Worm (Caenorhabditis elegans) whole organism, L3 larva: ENCODE measurements around the gene E02H9.9.
"Not testable (repeated sequence)": the region's sequence is repeated elsewhere in the genome, so short reads cannot be mapped to it uniquely, and the experiment has no call there.

Experiments
- R02D3.7 ChIP-seq: fragments of 150-350 bp; optimal IDR thresholded peaks from 2 replicates; lab custom pipeline; 2014; ENCODE audit warnings: missing biosample characterization, missing genetic modification characterization
- ZK546.5 ChIP-seq: sonication (generic microtip); optimal IDR thresholded peaks from 2 replicates; lab custom pipeline; 2017; ENCODE audit warnings: missing biosample characterization, missing genetic modification characterization
- ama-1 ChIP-seq: fragments of 150-350 bp; optimal IDR thresholded peaks from 2 replicates; lab custom pipeline; 2018
- ceh-16 ChIP-seq: sonication (generic microtip); optimal IDR thresholded peaks from 2 replicates; lab custom pipeline; 2017; ENCODE audit warnings: missing biosample characterization, missing genetic modification characterization
- ceh-28 ChIP-seq: fragments of 150-350 bp; optimal IDR thresholded peaks from 2 replicates; lab custom pipeline; 2014; ENCODE audit warnings: missing biosample characterization, missing genetic modification reagents, missing genetic modification characterization
- ceh-82 ChIP-seq: fragments of 150-350 bp; optimal IDR thresholded peaks from 2 replicates; lab custom pipeline; 2014; ENCODE audit warnings: missing biosample characterization, missing genetic modification characterization
- daf-12 ChIP-seq: fragments of 150-350 bp; optimal IDR thresholded peaks from 2 replicates; lab custom pipeline; 2014; ENCODE audit warnings: missing biosample characterization, missing genetic modification reagents, missing genetic modification characterization
- egl-5 ChIP-seq: fragments of 150-350 bp; optimal IDR thresholded peaks from 2 replicates; lab custom pipeline; 2017; ENCODE audit warnings: missing biosample characterization, missing genetic modification reagents, missing genetic modification characterization, inconsistent platforms
- elt-1 ChIP-seq: fragments of 150-350 bp; optimal IDR thresholded peaks from 2 replicates; lab custom pipeline; 2014; ENCODE audit warnings: missing biosample characterization, missing genetic modification characterization
- elt-2 ChIP-seq: sonication (generic microtip); optimal IDR thresholded peaks from 2 replicates; lab custom pipeline; 2016; ENCODE audit warnings: missing genetic modification reagents, mild to moderate bottlenecking, missing genetic modification characterization, missing compliant biosample characterization
- elt-3 ChIP-seq, 3 experiments: fragments of 150-350 bp in 1 of 3; sonication (generic microtip) in 2 of 3; optimal IDR thresholded peaks; 2 replicates in 2 of 3; 4 replicates in 1 of 3; lab custom pipeline; 2014 to 2017; ENCODE audit warnings: missing biosample characterization in 3 of 3, missing genetic modification characterization in 3 of 3
- eor-1 ChIP-seq, 2 experiments: fragments of 150-350 bp; optimal IDR thresholded peaks; 2 replicates each; lab custom pipeline; 2014 to 2018; ENCODE audit warnings: missing biosample characterization in 2 of 2, missing genetic modification characterization in 2 of 2
- fkh-10 ChIP-seq: sonication (generic microtip); optimal IDR thresholded peaks from 2 replicates; lab custom pipeline; 2017; ENCODE audit warnings: missing biosample characterization, missing genetic modification reagents, missing genetic modification characterization
- fkh-2 ChIP-seq: fragments of 150-350 bp; optimal IDR thresholded peaks from 2 replicates; lab custom pipeline; 2014; ENCODE audit warnings: missing biosample characterization, missing genetic modification reagents, missing genetic modification characterization
- fos-1 ChIP-seq: fragments of 150-350 bp; optimal IDR thresholded peaks from 2 replicates; lab custom pipeline; 2014; ENCODE audit warnings: missing biosample characterization, missing genetic modification characterization
- hmg-11 ChIP-seq: sonication (generic microtip); optimal IDR thresholded peaks from 2 replicates; lab custom pipeline; 2016; ENCODE audit warnings: missing genetic modification characterization, missing compliant biosample characterization
- jun-1 ChIP-seq: fragments of 150-350 bp; optimal IDR thresholded peaks from 2 replicates; lab custom pipeline; 2014; ENCODE audit warnings: missing biosample characterization, missing genetic modification reagents, missing genetic modification characterization
- lin-39 ChIP-seq: fragments of 150-350 bp; optimal IDR thresholded peaks from 2 replicates; lab custom pipeline; 2018; ENCODE audit warnings: missing biosample characterization, missing genetic modification reagents, missing genetic modification characterization
- lsy-12 ChIP-seq: sonication (generic microtip); optimal IDR thresholded peaks from 2 replicates; lab custom pipeline; 2016; ENCODE audit warnings: mild to moderate bottlenecking, missing genetic modification characterization, missing compliant biosample characterization
- mdl-1 ChIP-seq: fragments of 150-350 bp; optimal IDR thresholded peaks from 2 replicates; lab custom pipeline; 2014; ENCODE audit warnings: missing biosample characterization, missing genetic modification characterization
- mml-1 ChIP-seq: fragments of 150-350 bp; sonication (generic microtip); optimal IDR thresholded peaks from 3 replicates; lab custom pipeline; 2014; ENCODE audit warnings: missing biosample characterization, missing genetic modification characterization
- nfya-1 ChIP-seq: sonication (generic microtip); optimal IDR thresholded peaks from 2 replicates; lab custom pipeline; 2017; ENCODE audit warnings: missing genetic modification characterization, mild to moderate bottlenecking, missing compliant biosample characterization, antibody characterized with exemption, moderate library complexity; ENCODE audit not compliant: insufficient read depth
- nhr-11 ChIP-seq: fragments of 150-350 bp; optimal IDR thresholded peaks from 2 replicates; lab custom pipeline; 2014; ENCODE audit warnings: missing biosample characterization, missing genetic modification characterization
- nhr-12 ChIP-seq: fragments of 150-350 bp; optimal IDR thresholded peaks from 2 replicates; lab custom pipeline; 2014; ENCODE audit warnings: missing biosample characterization, missing genetic modification characterization
- nhr-23 ChIP-seq: fragments of 150-350 bp; optimal IDR thresholded peaks from 2 replicates; lab custom pipeline; 2014; ENCODE audit warnings: missing biosample characterization, missing genetic modification reagents, missing genetic modification characterization
- nhr-237 ChIP-seq: fragments of 150-350 bp; optimal IDR thresholded peaks from 2 replicates; lab custom pipeline; 2014; ENCODE audit warnings: missing biosample characterization, missing genetic modification characterization
- nhr-25 ChIP-seq: sonication (generic microtip); optimal IDR thresholded peaks from 2 replicates; lab custom pipeline; 2017; ENCODE audit warnings: missing biosample characterization, missing genetic modification characterization
- nhr-67 ChIP-seq: fragments of 150-350 bp; optimal IDR thresholded peaks from 2 replicates; lab custom pipeline; 2014; ENCODE audit warnings: missing biosample characterization, missing genetic modification characterization
- nhr-76 ChIP-seq: fragments of 150-350 bp; sonication (generic microtip); optimal IDR thresholded peaks from 5 replicates; lab custom pipeline; 2014; ENCODE audit warnings: missing biosample characterization, missing genetic modification characterization
- nhr-77 ChIP-seq: fragments of 150-350 bp; optimal IDR thresholded peaks from 2 replicates; lab custom pipeline; 2014; ENCODE audit warnings: missing biosample characterization, missing genetic modification characterization
- pha-4 ChIP-seq: fragments of 150-350 bp; optimal IDR thresholded peaks from 2 replicates; lab custom pipeline; 2014; ENCODE audit warnings: missing biosample characterization, missing genetic modification reagents, missing genetic modification characterization
- pqm-1 ChIP-seq: fragments of 150-350 bp; optimal IDR thresholded peaks from 2 replicates; lab custom pipeline; 2017; ENCODE audit warnings: missing biosample characterization, missing genetic modification characterization, inconsistent platforms
- skn-1 ChIP-seq: fragments of 150-350 bp; optimal IDR thresholded peaks from 2 replicates; lab custom pipeline; 2014; ENCODE audit warnings: missing biosample characterization, missing genetic modification characterization
- tbx-2 ChIP-seq: sonication (generic microtip); optimal IDR thresholded peaks from 2 replicates; lab custom pipeline; 2016; ENCODE audit warnings: mild to moderate bottlenecking, missing genetic modification characterization, missing compliant biosample characterization
- unc-39 ChIP-seq: sonication (generic microtip); optimal IDR thresholded peaks from 4 replicates; lab custom pipeline; 2017; ENCODE audit warnings: missing biosample characterization, missing genetic modification characterization
- unc-62 ChIP-seq: fragments of 150-350 bp; sonication (generic microtip); optimal IDR thresholded peaks from 4 replicates; lab custom pipeline; 2014; ENCODE audit warnings: missing biosample characterization, missing genetic modification reagents, missing genetic modification characterization
- ztf-11 ChIP-seq: fragments of 150-350 bp; optimal IDR thresholded peaks from 2 replicates; lab custom pipeline; 2014; ENCODE audit warnings: missing biosample characterization, missing genetic modification characterization
- ztf-4 ChIP-seq: fragments of 150-350 bp; optimal IDR thresholded peaks from 2 replicates; lab custom pipeline; 2014; ENCODE audit warnings: missing biosample characterization, missing genetic modification characterization

E02H9.9 gene

DNA sequence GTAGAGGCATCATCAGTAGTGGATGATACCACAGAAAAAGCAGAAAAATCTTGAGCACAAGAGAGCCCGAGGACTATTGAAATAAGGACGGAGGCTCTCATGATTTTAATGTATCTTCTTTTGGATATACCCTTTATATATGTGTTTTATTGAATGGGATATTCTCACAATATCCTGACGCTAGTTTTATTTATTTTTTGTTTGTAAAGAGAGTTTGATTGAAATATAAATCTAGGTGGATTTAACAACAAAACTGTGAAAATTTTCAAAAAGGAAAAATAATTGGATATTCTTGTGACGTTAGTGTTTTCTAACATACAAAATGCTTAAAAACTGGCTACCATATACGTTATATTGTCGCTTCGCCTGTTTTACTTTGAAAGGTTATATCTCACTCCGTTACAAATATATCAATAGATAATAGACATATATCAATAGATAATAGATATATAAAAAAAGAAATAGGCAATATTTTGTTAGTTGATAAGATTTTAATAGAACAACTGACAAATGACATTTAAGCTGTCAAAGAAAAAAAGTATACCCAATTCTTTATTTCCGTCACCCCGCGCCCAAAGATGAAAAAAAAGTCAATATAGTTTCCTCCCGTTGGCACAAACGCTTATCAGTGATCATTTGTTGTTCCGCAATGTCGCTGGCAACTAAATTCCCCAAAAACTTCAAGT, 22.4 kb downstream of the E02H9.9 start, which contains the start of the genes E02H9.7 and klo-2:
E02H9.7 (minus strand) TSS at position 101 of the 686 bp plus-strand sequence.
klo-2 (plus strand) TSS at position 636 of the 686 bp plus-strand sequence.
- TF ChIP-seq fkh-2 (tag; lab: Kevin White, UChicago) (no peak), elt-2 (peak; percentile 30), egl-5 (no peak), daf-12 (tag; lab: Kevin White, UChicago) (no peak), eor-1 (tag; optimal IDR thresholded peaks at IDR 0.05; lab: Kevin White, UChicago) (no peak), elt-3 (tag; optimal IDR thresholded peaks at IDR 0.05; lab: Kevin White, UChicago) (no peak)

DNA sequence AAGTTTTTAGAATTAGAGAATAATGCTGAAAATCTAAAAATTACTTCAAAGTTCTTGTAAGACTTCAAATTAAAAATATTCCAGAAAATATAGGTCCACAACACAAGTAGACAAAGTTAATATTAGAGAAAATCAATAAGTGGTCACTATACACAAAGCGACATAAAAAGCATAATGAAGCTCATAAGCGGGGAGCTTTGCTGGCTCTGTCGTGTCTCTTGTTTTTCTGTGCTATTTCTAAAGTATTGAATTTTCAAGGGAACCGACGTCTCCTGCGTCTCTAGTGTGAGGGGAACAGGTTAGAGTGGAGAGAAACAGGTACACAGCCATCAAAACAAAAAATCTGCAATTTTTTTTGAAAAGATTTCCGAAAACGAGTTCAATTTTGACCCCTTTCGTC, 29.6 kb downstream of the E02H9.9 start, which contains the start of gene E02H9.13:
E02H9.13 (minus strand) TSS at position 199 of the 400 bp plus-strand sequence.
- TF ChIP-seq jun-1 (tag; lab: Kevin White, UChicago), result no peak
- TF ChIP-seq pha-4 (tag; lab: Kevin White, UChicago), result no peak
- no peak for TF ChIP-seq nhr-237
- no peak for TF ChIP-seq nhr-23 (tag; lab: Kevin White, UChicago)
- no peak for TF ChIP-seq elt-1 (tag; lab: Kevin White, UChicago)
- no peak for TF ChIP-seq fkh-10 (GFP tag; lab: Kevin White, UChicago)
- no peak for TF ChIP-seq lin-39
- TF ChIP-seq mml-1 (tag; lab: Kevin White, UChicago), result no peak

DNA sequence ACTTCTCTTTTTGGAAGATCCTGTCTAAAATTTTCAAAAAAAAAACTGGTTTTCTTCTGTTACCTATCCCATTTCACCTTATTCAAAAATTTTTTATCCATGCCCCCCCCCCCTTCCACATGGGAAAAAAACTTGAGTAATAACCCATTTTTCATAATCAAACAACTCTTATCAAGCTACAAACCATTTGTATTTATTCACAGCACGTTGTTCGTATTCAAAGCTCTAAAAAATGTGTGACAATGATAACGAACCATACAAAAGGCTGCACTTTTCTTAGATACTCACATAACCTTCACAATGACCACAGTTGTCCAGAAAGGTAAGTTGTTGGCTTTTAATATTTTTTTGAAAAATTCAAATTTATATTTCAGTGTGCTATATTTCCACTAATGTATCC, 32.3 kb downstream of the E02H9.9 start, which contains the start of gene E02H9.6:
E02H9.6 (plus strand) TSS at position 301 of the 400 bp plus-strand sequence.
- not testable (repeated sequence) for TF ChIP-seq egl-5; nhr-67 (tag; lab: Kevin White, UChicago); unc-39

DNA sequence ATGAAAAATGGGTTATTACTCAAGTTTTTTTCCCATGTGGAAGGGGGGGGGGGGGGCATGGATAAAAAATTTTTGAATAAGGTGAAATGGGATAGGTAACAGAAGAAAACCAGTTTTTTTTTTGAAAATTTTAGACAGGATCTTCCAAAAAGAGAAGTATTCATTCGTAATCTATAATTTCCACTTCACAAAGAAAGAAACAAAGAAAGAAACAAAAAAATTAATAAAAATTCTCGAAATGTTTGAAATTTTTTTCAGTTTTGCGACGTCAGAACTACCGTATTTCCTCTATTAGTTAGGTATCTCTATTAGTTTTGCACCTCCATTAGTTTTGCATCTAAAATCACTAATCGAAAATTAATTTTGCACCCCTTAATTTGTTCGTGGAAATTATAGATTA, 32.7 kb downstream of the E02H9.9 start, which contains the start of gene W04B5.6:
W04B5.6 (minus strand) TSS at position 101 of the 400 bp plus-strand sequence.
- TF ChIP-seq pha-4, ztf-4, R02D3.7 (tag; lab: Kevin White, UChicago): not testable (repeated sequence)

DNA sequence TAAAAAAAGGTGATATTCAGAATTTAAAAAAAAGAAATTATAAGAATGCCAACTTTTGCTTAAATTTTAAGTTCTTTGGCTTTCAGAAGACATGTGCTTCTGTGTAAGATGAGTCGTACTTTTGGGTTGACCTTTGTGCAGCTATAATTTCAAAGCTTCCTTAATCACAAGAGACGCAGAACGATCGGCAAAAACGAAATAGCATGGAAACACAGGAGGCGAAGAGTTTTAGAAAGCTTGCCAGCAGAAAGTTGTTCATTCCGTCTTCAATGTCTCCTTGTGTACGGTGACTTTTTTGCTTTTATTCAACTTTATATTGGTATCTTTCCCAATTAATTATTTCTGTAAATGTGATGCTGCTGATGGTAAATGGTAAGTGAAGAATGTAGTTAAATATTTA, 35.2 kb downstream of the E02H9.9 start:
- TF ChIP-seq nfya-1 (tag; lab: Kevin White, UChicago), result no peak
- TF ChIP-seq fkh-10 (GFP tag; lab: Kevin White, UChicago), result no peak
- no peak for TF ChIP-seq nhr-76
- TF ChIP-seq pqm-1 (tag; lab: Kevin White, UChicago), result no peak
- TF ChIP-seq nhr-11 (tag; lab: Kevin White, UChicago), result no peak
- TF ChIP-seq tbx-2 (tag; lab: Kevin White, UChicago), result no peak
- no peak for TF ChIP-seq ceh-28 (tag; lab: Kevin White, UChicago)
- no peak for TF ChIP-seq skn-1 (tag; lab: Kevin White, UChicago)
- no peak for TF ChIP-seq lin-39
- TF ChIP-seq nhr-67 (tag; lab: Kevin White, UChicago), result no peak
- TF ChIP-seq ceh-82 (tag; lab: Kevin White, UChicago), result no peak
- TF ChIP-seq nhr-77 (tag; lab: Kevin White, UChicago), result no peak
- no peak for TF ChIP-seq ztf-11 (tag; lab: Kevin White, UChicago)
- no peak for TF ChIP-seq ZK546.5 (tag; lab: Kevin White, UChicago)
- no peak for TF ChIP-seq nhr-237
- no peak for TF ChIP-seq nhr-12 (tag; lab: Kevin White, UChicago)

DNA sequence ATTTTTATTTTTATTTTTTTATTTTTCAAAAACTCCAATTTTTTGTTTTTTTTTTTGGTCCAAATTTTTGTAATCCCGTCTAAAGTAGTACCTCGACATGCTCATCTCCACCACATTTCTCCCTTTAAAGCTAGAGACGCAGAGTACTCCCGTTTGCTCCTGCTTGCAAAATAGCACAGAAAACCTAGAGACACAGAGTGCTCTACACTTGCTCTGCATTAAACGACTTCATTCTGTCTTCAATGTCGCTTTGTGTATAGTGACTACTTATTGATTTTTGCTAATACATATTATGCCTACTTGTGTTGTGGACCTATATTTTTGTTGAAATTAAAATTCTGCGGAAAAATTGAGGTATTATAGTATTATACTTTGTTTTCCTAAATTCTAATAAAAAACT, 42.0 kb downstream of the E02H9.9 start, which contains the start of gene W04B5.8:
W04B5.8 (plus strand) TSS at position 195 of the 400 bp plus-strand sequence.
- TF ChIP-seq skn-1 (tag; lab: Kevin White, UChicago), result no peak
- no peak for TF ChIP-seq mml-1 (tag; lab: Kevin White, UChicago)
- no peak for TF ChIP-seq mdl-1 (tag; lab: Kevin White, UChicago)
- TF ChIP-seq egl-5, result no peak
- no peak for TF ChIP-seq unc-62 (GFP tag; lab: Kevin White, UChicago)
- TF ChIP-seq ztf-11 (tag; lab: Kevin White, UChicago), result no peak
- TF ChIP-seq pqm-1 (tag; lab: Kevin White, UChicago), result no peak
- no peak for TF ChIP-seq tbx-2 (tag; lab: Kevin White, UChicago)
- no peak for TF ChIP-seq nhr-25 (tag; lab: Kevin White, UChicago)
- TF ChIP-seq eor-1 (tag; optimal IDR thresholded peaks at IDR 0.05; lab: Kevin White, UChicago), result no peak
- TF ChIP-seq ztf-4 (tag; lab: Kevin White, UChicago), result no peak
- no peak for TF ChIP-seq fos-1 (tag; lab: Kevin White, UChicago)
- no peak for TF ChIP-seq ceh-16 (tag; lab: Kevin White, UChicago)
- no peak for TF ChIP-seq lin-39
- TF ChIP-seq nfya-1 (tag; lab: Kevin White, UChicago), result peak; percentile 19
- TF ChIP-seq hmg-11, result peak; percentile 48
- TF ChIP-seq ceh-28 (tag; lab: Kevin White, UChicago), result peak; percentile 5
- no peak for TF ChIP-seq ama-1 (lab: Kevin White, UChicago)
- TF ChIP-seq nhr-23 (tag; lab: Kevin White, UChicago), result no peak
- TF ChIP-seq lsy-12, result no peak
- TF ChIP-seq elt-2, result no peak
